Fruit fly (Drosophila melanogaster) whole organism, embryonic: Measurements from ENCODE around the gene Cpr76Bc.
A peak's percentile ranks its signal among the peaks of the same experiment; 100 is the strongest.

Experiments
- B-H1 ChIP-seq: fragments of 200-800 bp; sonication (Bioruptor generic); IDR thresholded peaks from 3 replicates; pipeline ENCODE4 v1.3.6; 2022; ENCODE audit warnings: missing biosample characterization, missing genetic modification characterization
- CG10209 ChIP-seq: fragments of 200-800 bp; sonication (Bioruptor generic); optimal IDR thresholded peaks from 3 replicates; lab custom pipeline; 2017; ENCODE audit warnings: missing biosample characterization, mild to moderate bottlenecking, missing genetic modification characterization, missing genetic modification reagents
- CG10543 ChIP-seq: fragments of 200-800 bp; sonication (Bioruptor generic); optimal IDR thresholded peaks from 3 replicates; lab custom pipeline; 2017; ENCODE audit warnings: missing biosample characterization, mild to moderate bottlenecking, missing genetic modification characterization, moderate library complexity
- CG10565 ChIP-seq: fragments of 200-800 bp; sonication (Bioruptor generic); optimal IDR thresholded peaks from 3 replicates; lab custom pipeline; 2016; ENCODE audit warnings: missing biosample characterization, mild to moderate bottlenecking, missing genetic modification characterization
- CG11456 ChIP-seq: fragments of 200-800 bp; sonication (Bioruptor generic); IDR thresholded peaks from 3 replicates; pipeline ENCODE4 v1.3.6; 2022; ENCODE audit warnings: missing biosample characterization, missing genetic modification characterization
- CG11504 ChIP-seq: fragments of 200-800 bp; sonication (Bioruptor generic); optimal IDR thresholded peaks from 3 replicates; lab custom pipeline; 2019; ENCODE audit warnings: missing biosample characterization, mild to moderate bottlenecking, missing genetic modification characterization, moderate library complexity
- CG12769 ChIP-seq: fragments of 200-800 bp; sonication (Bioruptor generic); optimal IDR thresholded peaks from 2 replicates; lab custom pipeline; 2019; ENCODE audit warnings: missing biosample characterization, mild to moderate bottlenecking, missing genetic modification characterization, moderate library complexity
- CG13894 ChIP-seq: fragments of 200-800 bp; sonication (Bioruptor generic); optimal IDR thresholded peaks from 3 replicates; lab custom pipeline; 2018; ENCODE audit warnings: missing biosample characterization, mild to moderate bottlenecking, missing genetic modification characterization, moderate library complexity
- CG14050 ChIP-seq: fragments of 200-800 bp; sonication (Bioruptor generic); IDR thresholded peaks from 3 replicates; pipeline ENCODE4 v1.3.6; 2022; ENCODE audit warnings: missing biosample characterization, missing genetic modification characterization
- CG17385 ChIP-seq: fragments of 200-800 bp; sonication (Bioruptor generic); optimal IDR thresholded peaks from 3 replicates; lab custom pipeline; 2018; ENCODE audit warnings: missing biosample characterization, mild to moderate bottlenecking, missing genetic modification characterization
- CG17802 ChIP-seq: fragments of 200-800 bp; sonication (Bioruptor generic); optimal IDR thresholded peaks from 2 replicates; lab custom pipeline; 2018; ENCODE audit warnings: missing biosample characterization, mild to moderate bottlenecking, missing genetic modification characterization, moderate library complexity
- CG2678 ChIP-seq: fragments of 200-800 bp; sonication (Bioruptor generic); optimal IDR thresholded peaks from 3 replicates; lab custom pipeline; 2019; ENCODE audit warnings: missing biosample characterization, mild to moderate bottlenecking, missing genetic modification characterization, moderate library complexity
- CG31388 ChIP-seq: fragments of 200-800 bp; sonication (Bioruptor generic); optimal IDR thresholded peaks from 2 replicates; lab custom pipeline; 2016; ENCODE audit warnings: missing biosample characterization, missing genetic modification characterization
- CG31441 ChIP-seq: fragments of 200-800 bp; sonication (Bioruptor generic); IDR thresholded peaks from 2 replicates; pipeline ENCODE4 v1.3.6; 2022; ENCODE audit warnings: missing biosample characterization, missing genetic modification characterization
- CG3281 ChIP-seq: fragments of 200-800 bp; sonication (Bioruptor generic); optimal IDR thresholded peaks from 3 replicates; lab custom pipeline; 2017; ENCODE audit warnings: missing biosample characterization, mild to moderate bottlenecking, missing genetic modification characterization
- CG4360 ChIP-seq: fragments of 200-800 bp; sonication (Bioruptor generic); IDR thresholded peaks from 2 replicates; pipeline ENCODE4 v1.3.6; 2022; ENCODE audit warnings: missing biosample characterization, missing genetic modification characterization
- CG6254 ChIP-seq: fragments of 200-800 bp; sonication (Bioruptor generic); optimal IDR thresholded peaks from 3 replicates; lab custom pipeline; 2017; ENCODE audit warnings: mild to moderate bottlenecking, missing biosample characterization, missing genetic modification reagents, missing genetic modification characterization
- CG6791 ChIP-seq: fragments of 200-800 bp; sonication (Bioruptor generic); IDR thresholded peaks from 3 replicates; pipeline ENCODE4 v1.3.6; 2022; ENCODE audit warnings: missing biosample characterization, missing genetic modification characterization; ENCODE audit not compliant: partially characterized antibody
- CG7928 ChIP-seq: fragments of 200-800 bp; sonication (Bioruptor generic); optimal IDR thresholded peaks from 2 replicates; lab custom pipeline; 2017; ENCODE audit warnings: missing biosample characterization, mild to moderate bottlenecking, missing genetic modification characterization
- CG8944 ChIP-seq: fragments of 200-800 bp; sonication (Bioruptor generic); optimal IDR thresholded peaks from 3 replicates; lab custom pipeline; 2016; ENCODE audit warnings: missing biosample characterization, missing genetic modification characterization
- CG9932 ChIP-seq: fragments of 200-800 bp; sonication (Bioruptor generic); IDR thresholded peaks from 2 replicates; pipeline ENCODE4 v1.3.6; 2022; ENCODE audit warnings: missing biosample characterization, missing genetic modification characterization
- Camta ChIP-seq: fragments of 200-800 bp; sonication (Bioruptor generic); optimal IDR thresholded peaks from 2 replicates; lab custom pipeline; 2016; ENCODE audit warnings: missing biosample characterization, missing genetic modification characterization
- CkIIα-i1 ChIP-seq: fragments of 200-800 bp; sonication (Bioruptor generic); IDR thresholded peaks from 2 replicates; pipeline ENCODE4 v1.3.6; 2022; ENCODE audit warnings: missing biosample characterization, missing genetic modification characterization
- D ChIP-seq, 2 experiments: fragments of 200-800 bp in 1 of 2; fragments of >200 bp in 1 of 2; sonication (Bioruptor generic) in 1 of 2; optimal IDR thresholded peaks; 2 replicates in 1 of 2; 3 replicates in 1 of 2; lab custom pipeline; 2017; ENCODE audit warnings: mild to moderate bottlenecking in 1 of 2, missing biosample characterization in 1 of 2, missing genetic modification characterization in 1 of 2, missing genetic modification reagents in 1 of 2
- Deaf1 ChIP-seq: fragments of 200-800 bp; optimal IDR thresholded peaks from 3 replicates; lab custom pipeline; 2019; ENCODE audit warnings: missing biosample characterization, mild to moderate bottlenecking, missing genetic modification characterization, moderate library complexity
- Doc2 ChIP-seq: fragments of 200-800 bp; sonication (Bioruptor generic); IDR thresholded peaks from 2 replicates; pipeline ENCODE4 v1.3.6; 2022; ENCODE audit warnings: missing biosample characterization, missing genetic modification characterization
- E2f1 ChIP-seq: fragments of 200-800 bp; sonication (Bioruptor generic); IDR thresholded peaks from 2 replicates; pipeline ENCODE4 v1.3.6; 2022; ENCODE audit warnings: missing biosample characterization, missing genetic modification characterization
- Lpt ChIP-seq: fragments of >200 bp; optimal IDR thresholded peaks from 2 replicates; lab custom pipeline; 2018; ENCODE audit warnings: missing biosample characterization, missing genetic modification characterization
- Mad ChIP-seq: fragments of 200-800 bp; sonication (Bioruptor generic); optimal IDR thresholded peaks from 2 replicates; lab custom pipeline; 2016; ENCODE audit warnings: missing biosample characterization, missing genetic modification characterization
- Scr ChIP-seq: fragments of 200-800 bp; sonication (Bioruptor generic); IDR thresholded peaks from 2 replicates; pipeline ENCODE4 v1.3.6; 2022; ENCODE audit warnings: missing biosample characterization, missing genetic modification characterization; ENCODE audit not compliant: partially characterized antibody
- Taf1 ChIP-seq: fragments of 200-800 bp; sonication (Bioruptor generic); IDR thresholded peaks from 2 replicates; pipeline ENCODE4 v1.3.6; 2022; ENCODE audit warnings: missing biosample characterization, missing genetic modification characterization
- Xbp1 ChIP-seq: fragments of 200-800 bp; sonication (Bioruptor generic); optimal IDR thresholded peaks from 3 replicates; lab custom pipeline; 2016; ENCODE audit warnings: missing biosample characterization, mild to moderate bottlenecking, missing genetic modification characterization
- ab ChIP-seq: fragments of 200-800 bp; sonication (Bioruptor generic); optimal IDR thresholded peaks from 2 replicates; lab custom pipeline; 2016; ENCODE audit warnings: missing biosample characterization, missing genetic modification characterization
- cg ChIP-seq: fragments of 200-800 bp; sonication (Bioruptor generic); optimal IDR thresholded peaks from 3 replicates; lab custom pipeline; 2019; ENCODE audit warnings: missing biosample characterization, mild to moderate bottlenecking, missing genetic modification characterization, moderate library complexity
- ewg ChIP-seq: fragments of 200-800 bp; sonication (Bioruptor generic); optimal IDR thresholded peaks from 3 replicates; lab custom pipeline; 2017; ENCODE audit warnings: mild to moderate bottlenecking, missing biosample characterization, missing genetic modification reagents, missing genetic modification characterization
- gcm2 ChIP-seq: fragments of 200-800 bp; sonication (Bioruptor generic); optimal IDR thresholded peaks from 2 replicates; lab custom pipeline; 2016; ENCODE audit warnings: missing biosample characterization, missing genetic modification characterization
- gem ChIP-seq: fragments of 200-800 bp; sonication (Bioruptor generic); optimal IDR thresholded peaks from 2 replicates; lab custom pipeline; 2019; ENCODE audit warnings: missing biosample characterization, mild to moderate bottlenecking, missing genetic modification characterization, moderate library complexity
- kni ChIP-seq: fragments of 200-800 bp; sonication (Bioruptor generic); optimal IDR thresholded peaks from 3 replicates; lab custom pipeline; 2017; ENCODE audit warnings: mild to moderate bottlenecking, missing biosample characterization, missing genetic modification reagents, missing genetic modification characterization
- lbe ChIP-seq: fragments of 200-800 bp; sonication (Bioruptor generic); optimal IDR thresholded peaks from 2 replicates; lab custom pipeline; 2016; ENCODE audit warnings: missing biosample characterization, mild to moderate bottlenecking, missing genetic modification characterization
- lilli ChIP-seq: fragments of 200-800 bp; sonication (Bioruptor generic); optimal IDR thresholded peaks from 3 replicates; lab custom pipeline; 2016; ENCODE audit warnings: missing biosample characterization, missing genetic modification characterization
- oc ChIP-seq: fragments of 200-800 bp; sonication (Bioruptor generic); optimal IDR thresholded peaks from 2 replicates; lab custom pipeline; 2018; ENCODE audit warnings: missing biosample characterization, mild to moderate bottlenecking, missing genetic modification characterization, moderate library complexity
- onecut ChIP-seq: fragments of 200-800 bp; sonication (Bioruptor generic); IDR thresholded peaks from 2 replicates; pipeline ENCODE4 v1.3.6; 2022; ENCODE audit warnings: missing biosample characterization, missing genetic modification characterization
- pros ChIP-seq: fragments of 200-800 bp; sonication (Bioruptor generic); optimal IDR thresholded peaks from 3 replicates; lab custom pipeline; 2019; ENCODE audit warnings: missing biosample characterization, mild to moderate bottlenecking, missing genetic modification characterization, moderate library complexity
- sens ChIP-seq: fragments of 200-800 bp; sonication (Bioruptor generic); peaks from one replicate; lab custom pipeline; 2016; ENCODE audit warnings: missing biosample characterization, missing genetic modification characterization
- sug ChIP-seq: fragments of 200-800 bp; optimal IDR thresholded peaks from 2 replicates; lab custom pipeline; 2019; ENCODE audit warnings: missing biosample characterization, mild to moderate bottlenecking, missing genetic modification characterization, moderate library complexity
- tio ChIP-seq: fragments of 200-800 bp; sonication (Bioruptor generic); optimal IDR thresholded peaks from 2 replicates; lab custom pipeline; 2017; ENCODE audit warnings: missing biosample characterization, missing genetic modification characterization, inconsistent platforms
- tll ChIP-seq, 2 experiments: fragments of 200-800 bp in 1 of 2; fragments of >200 bp in 1 of 2; sonication (Bioruptor generic) in 1 of 2; optimal IDR thresholded peaks; 2 replicates each; lab custom pipeline; 2017 to 2019; ENCODE audit warnings: missing biosample characterization in 2 of 2, missing genetic modification characterization in 2 of 2, mild to moderate bottlenecking in 1 of 2, moderate library complexity in 1 of 2
- unc-4 ChIP-seq: fragments of 200-800 bp; sonication (Bioruptor generic); IDR thresholded peaks from 2 replicates; pipeline ENCODE4 v1.3.6; 2022; ENCODE audit warnings: missing biosample characterization, missing genetic modification characterization; ENCODE audit not compliant: partially characterized antibody
- wdn ChIP-seq: fragments of 200-800 bp; sonication (Bioruptor generic); IDR thresholded peaks from 2 replicates; pipeline ENCODE4 v1.3.6; 2022; ENCODE audit warnings: missing biosample characterization, missing genetic modification characterization
- zen ChIP-seq: fragments of 200-800 bp; sonication (Bioruptor generic); optimal IDR thresholded peaks from 3 replicates; lab custom pipeline; 2018; ENCODE audit warnings: missing biosample characterization, mild to moderate bottlenecking, missing genetic modification characterization, moderate library complexity

The Cpr76Bc gene

DNA sequence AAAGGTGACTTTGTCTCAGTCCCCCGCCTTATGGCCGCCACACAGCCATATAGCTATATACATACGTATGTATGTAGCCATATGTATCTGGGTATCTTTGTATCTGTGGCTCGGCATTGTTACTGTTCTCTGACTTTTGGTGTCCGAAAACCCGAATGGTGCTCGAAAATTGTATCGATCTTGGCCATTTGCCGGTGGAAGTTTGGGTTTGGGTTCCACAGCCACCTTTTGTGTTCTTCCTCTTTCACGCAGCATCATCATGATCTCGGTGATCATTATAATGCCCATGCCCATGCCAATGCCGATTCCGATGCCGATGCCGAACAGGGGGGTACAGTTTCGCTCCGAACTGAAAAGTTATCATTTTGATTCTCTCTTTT is 37.2 kb downstream of the Cpr76Bc start:
- peak; percentile 82 for TF ChIP-seq CG17385 (GFP tag; lab: Kevin White, UChicago)
- TF ChIP-seq CG13894 (tag; lab: Kevin White, UChicago), result peak; percentile 92
- peak; percentile 85 for TF ChIP-seq CG12769
- peak; percentile 51 for TF ChIP-seq CG10543 (GFP tag; lab: Kevin White, UChicago)
- peak; percentile 21 for TF ChIP-seq sug (tag; lab: Kevin White, UChicago)
- no peak for TF ChIP-seq CG8944 (GFP tag; lab: Kevin White, UChicago)
- peak; percentile 85 for TF ChIP-seq D (optimal IDR thresholded peaks at IDR 0.05; lab: Kevin White, UChicago)
- no peak for TF ChIP-seq D (GFP tag; optimal IDR thresholded peaks at IDR 0.05; lab: Kevin White, UChicago)
- peak; percentile 69 for TF ChIP-seq sens
- TF ChIP-seq CG2678 (tag; lab: Kevin White, UChicago), result no peak
- TF ChIP-seq ab (GFP tag; lab: Kevin White, UChicago), result no peak
- no peak for TF ChIP-seq Doc2 (GFP tag; lab: Robert Waterston, UW)
- TF ChIP-seq Lpt (GFP tag; lab: Kevin White, UChicago), result peak; percentile 84
- TF ChIP-seq wdn (GFP tag; lab: Robert Waterston, UW), result peak; percentile 5; the same call in 1 of the 2 replicates
- peak; percentile 23; the same call in 1 of the 2 replicates for TF ChIP-seq onecut (GFP tag; lab: Robert Waterston, UW)
- TF ChIP-seq pros (GFP tag; lab: Kevin White, UChicago), result peak; percentile 68
- TF ChIP-seq unc-4 (GFP tag; lab: Robert Waterston, UW), result no peak
- no peak for TF ChIP-seq lilli
- peak; percentile 28 for TF ChIP-seq lbe
- TF ChIP-seq Deaf1 (tag; lab: Kevin White, UChicago), result peak; percentile 64
- peak; percentile 97 for TF ChIP-seq kni
- TF ChIP-seq cg, result peak; percentile 68
- TF ChIP-seq Taf1 (GFP tag; lab: Robert Waterston, UW), result no peak
- 0 out of 2 replicates have a peak, but pooled peaks have one; percentile 10 for TF ChIP-seq Scr (GFP tag; lab: Robert Waterston, UW)
- peak in 1 of 2 experiments; percentile 66 for TF ChIP-seq tll (GFP tag; optimal IDR thresholded peaks at IDR 0.05; lab: Kevin White, UChicago)

DNA sequence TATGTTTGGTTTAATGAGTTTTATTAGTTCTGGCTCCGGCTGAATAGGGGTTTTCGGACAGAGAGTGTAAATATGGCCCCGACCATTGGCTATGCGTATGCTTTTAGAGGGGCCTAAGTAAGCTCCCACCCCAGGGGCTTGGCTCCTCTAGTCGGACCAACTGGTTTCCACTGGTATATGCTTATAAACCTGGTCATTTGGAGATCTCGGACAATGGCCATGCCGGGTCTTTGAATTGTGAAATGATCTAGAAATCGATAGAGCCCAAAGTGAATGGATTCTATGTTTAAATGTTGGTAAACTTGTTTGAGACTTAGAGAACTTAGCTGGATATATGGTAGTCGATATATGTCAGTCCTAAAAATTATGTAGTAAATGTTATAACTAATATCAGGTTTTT is 37.9 kb downstream of the Cpr76Bc start:
- TF ChIP-seq CkIIα-i1 (GFP tag; lab: Robert Waterston, UW) (no peak), E2f1 (no peak), tio (no peak), CG14050 (no peak), Xbp1 (GFP tag; lab: Kevin White, UChicago) (no peak), CG7928 (no peak), CG13894 (tag; lab: Kevin White, UChicago) (peak; percentile 91), CG4360 (GFP tag; lab: Robert Waterston, UW) (no peak), CG17802 (tag; lab: Kevin White, UChicago) (no peak), CG10565 (no peak), gem (peak; percentile 1), ewg (GFP tag; lab: Kevin White, UChicago) (no peak), B-H1 (GFP tag; lab: Robert Waterston, UW) (no peak), oc (peak; percentile 39), CG31388 (GFP tag; lab: Kevin White, UChicago) (no peak), CG12769 (peak; percentile 49), CG11504 (tag; lab: Kevin White, UChicago) (no peak), CG31441 (GFP tag; lab: Robert Waterston, UW) (no peak), CG9932 (no peak), CG6791 (GFP tag; lab: Robert Waterston, UW) (0 out of 3 replicates have a peak, but pooled peaks have one; percentile 33), CG10209 (no peak), zen (tag; lab: Kevin White, UChicago) (no peak), CG6254 (no peak), Mad (no peak), CG3281 (GFP tag; lab: Kevin White, UChicago) (no peak), CG11456 (GFP tag; lab: Robert Waterston, UW) (no peak), Camta (GFP tag; lab: Kevin White, UChicago) (no peak), gcm2 (GFP tag; lab: Kevin White, UChicago) (no peak)
